Fruit fly (Drosophila melanogaster) Kc167 (cell line): ENCODE results near the gene CG31715.

Experiments used
- Myc ChIP-seq: fragments of >200 bp; optimal IDR thresholded peaks from 2 replicates; lab custom pipeline; 2017; ENCODE audit warnings: missing external identifiers
- Sin3A ChIP-seq: fragments of >200 bp; optimal IDR thresholded peaks from 2 replicates; lab custom pipeline; 2018; ENCODE audit warnings: missing external identifiers
- h ChIP-seq: fragments of >200 bp; optimal IDR thresholded peaks from 3 replicates; lab custom pipeline; 2018; ENCODE audit warnings: missing external identifiers
- insv ChIP-seq: fragments of >200 bp; optimal IDR thresholded peaks from 3 replicates; lab custom pipeline; 2018; ENCODE audit warnings: missing external identifiers
- psq ChIP-seq: fragments of >200 bp; optimal IDR thresholded peaks from 2 replicates; lab custom pipeline; 2017; ENCODE audit warnings: missing external identifiers
- ttk ChIP-seq: sonication (Bioruptor generic); optimal IDR thresholded peaks from 2 replicates; lab custom pipeline; 2017; ENCODE audit warnings: missing external identifiers

DNA sequence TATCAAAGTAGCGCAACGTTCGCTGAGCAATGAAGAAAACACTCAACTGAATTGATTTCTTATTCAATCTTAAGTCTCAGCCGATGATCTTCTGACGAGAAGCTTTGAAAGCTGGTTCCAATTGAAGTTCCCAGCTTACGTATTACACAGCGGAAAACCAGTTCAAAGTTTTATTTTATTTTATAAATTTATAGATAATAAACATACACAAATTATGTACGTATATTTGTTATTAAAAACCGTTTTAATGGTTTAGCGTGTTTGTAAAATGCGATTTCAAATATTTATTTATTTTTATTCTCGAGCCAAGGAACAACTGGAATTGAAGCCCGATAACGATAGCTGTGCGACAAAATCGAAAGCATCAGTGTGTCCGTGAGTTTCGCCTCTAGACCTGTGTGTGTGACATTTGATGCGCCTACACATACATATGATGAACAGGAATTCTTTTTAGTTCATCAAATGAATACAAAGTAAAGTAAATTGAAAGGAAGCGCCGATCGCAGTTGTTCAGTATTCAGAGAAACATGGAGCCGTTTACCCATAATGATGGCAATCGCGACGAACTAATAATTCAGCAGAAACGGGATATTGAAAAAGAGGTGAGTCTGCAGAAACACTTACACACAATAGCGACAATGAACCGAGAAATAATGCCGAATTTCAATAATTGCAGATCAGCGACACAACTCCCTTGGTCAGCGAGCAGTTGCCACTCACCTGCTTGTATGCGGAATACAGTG, 34.7 kb upstream of the CG31715 start, which contains the start of the genes CG5390 and CG4968:
- no peak for TF ChIP-seq psq (lab: Kevin White, UChicago)
- no peak for TF ChIP-seq insv
- no peak for TF ChIP-seq h (lab: Kevin White, UChicago)
- TF ChIP-seq Myc (lab: Kevin White, UChicago) = no peak
- TF ChIP-seq ttk (lab: Kevin White, UChicago) = no peak
- no peak for TF ChIP-seq Sin3A (lab: Kevin White, UChicago)
